Fruit fly (Drosophila melanogaster): ENCODE results near the gene Pcp.

DNA sequence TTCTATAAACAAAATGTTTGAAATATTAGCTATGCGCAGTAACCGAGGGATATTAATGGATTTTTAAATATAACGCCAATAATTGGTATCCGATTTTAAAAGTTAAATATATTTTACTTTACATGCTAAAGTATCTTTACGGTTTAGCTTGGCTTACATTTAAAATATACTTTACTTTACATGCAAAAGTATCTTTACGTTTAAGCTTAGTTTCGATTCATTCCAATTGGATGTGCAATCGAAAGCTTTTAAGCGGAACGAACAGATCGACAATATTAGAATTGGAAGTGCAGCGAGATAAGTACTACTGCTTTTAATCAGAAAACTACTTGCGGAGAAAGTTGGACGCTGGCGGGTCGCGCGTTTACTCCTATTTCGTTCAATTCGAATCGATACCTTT lies 7.5 kb downstream of the Pcp start:
- TF ChIP-seq pad (GFP tag; optimal IDR thresholded peaks at IDR 0.05) (no peak), kay (GFP tag; ENCODE audit: borderline replicate concordance) (no peak)

Measured in whole organism, adult.